Fruit fly (Drosophila melanogaster): ENCODE measurements around the gene p.

p gene

dm6 chr3R:8659200-8659897, 11.1 kb downstream of the p start (continued):
- no peak for TF ChIP-seq Dfd (GFP tag; optimal IDR thresholded peaks at IDR 0.05)
- no peak for TF ChIP-seq en (GFP tag; optimal IDR thresholded peaks at IDR 0.05)
- no peak for TF ChIP-seq CG2202 (tag; optimal IDR thresholded peaks at IDR 0.05)
- no peak for TF ChIP-seq pita (GFP tag; optimal IDR thresholded peaks at IDR 0.05)
- peak; percentile 44 for TF ChIP-seq zen (tag; optimal IDR thresholded peaks at IDR 0.05)
- peak; percentile 69 for TF ChIP-seq lilli (GFP tag; optimal IDR thresholded peaks at IDR 0.05)
- no peak for TF ChIP-seq Tbp (GFP tag; optimal IDR thresholded peaks at IDR 0.05)
- peak; percentile 57 for TF ChIP-seq CG6813 (GFP tag; optimal IDR thresholded peaks at IDR 0.05)
- TF ChIP-seq CG7963 (GFP tag; IDR thresholded peaks at IDR 0.05; ENCODE audit: partially characterized antibody): no peak
- TF ChIP-seq HLH4C (GFP tag; IDR thresholded peaks at IDR 0.05; ENCODE audit: partially characterized antibody): no peak
- peak; percentile 69 for TF ChIP-seq exex (tag; optimal IDR thresholded peaks at IDR 0.05)
- peak; percentile 63 for TF ChIP-seq NfI (GFP tag; optimal IDR thresholded peaks at IDR 0.05)
- peak; percentile 41 for TF ChIP-seq scrt (GFP tag; optimal IDR thresholded peaks at IDR 0.05)
- peak; percentile 17 for TF ChIP-seq ash1 (GFP tag; optimal IDR thresholded peaks at IDR 0.05)
- TF ChIP-seq zfh2 (GFP tag; optimal IDR thresholded peaks at IDR 0.05): peak; percentile 33
- TF ChIP-seq CG6765 (GFP tag; optimal IDR thresholded peaks at IDR 0.05): no peak
- peak; percentile 73 for TF ChIP-seq oc (tag; optimal IDR thresholded peaks at IDR 0.05)
- no peak for TF ChIP-seq CG6854 (GFP tag; optimal IDR thresholded peaks at IDR 0.05)
- TF ChIP-seq Deaf1 (tag; optimal IDR thresholded peaks at IDR 0.05): peak; percentile 76
- TF ChIP-seq gem (tag; optimal IDR thresholded peaks at IDR 0.05): peak; percentile 71
- TF ChIP-seq crp (GFP tag; optimal IDR thresholded peaks at IDR 0.05): peak in 1 of 2 experiments; percentile 8
- peak; percentile 33 for TF ChIP-seq CG15696 (tag; optimal IDR thresholded peaks at IDR 0.05)
- peak; percentile 64 for TF ChIP-seq Camta (GFP tag; optimal IDR thresholded peaks at IDR 0.05)
- TF ChIP-seq CG10274 (GFP tag; optimal IDR thresholded peaks at IDR 0.05): peak; percentile 17
- TF ChIP-seq CG14014 (GFP tag; IDR thresholded peaks at IDR 0.05): peak; percentile 65; the same call in 1 of the 2 replicates
- TF ChIP-seq unc-4 (GFP tag; IDR thresholded peaks at IDR 0.05; ENCODE audit: partially characterized antibody): no peak
- peak; percentile 26 for TF ChIP-seq CG1602 (GFP tag; optimal IDR thresholded peaks at IDR 0.05)
- TF ChIP-seq CG7357 (GFP tag; IDR thresholded peaks at IDR 0.05): no peak
- no peak for TF ChIP-seq CG4820 (GFP tag; optimal IDR thresholded peaks at IDR 0.05)
- no peak for TF ChIP-seq CG16815 (GFP tag; optimal IDR thresholded peaks at IDR 0.05)
- TF ChIP-seq CG5245 (GFP tag; optimal IDR thresholded peaks at IDR 0.05): peak; percentile 42
- TF ChIP-seq nau (GFP tag; optimal IDR thresholded peaks at IDR 0.05): no peak
- TF ChIP-seq Hand (GFP tag; optimal IDR thresholded peaks at IDR 0.05): peak; percentile 21
- TF ChIP-seq Stat92E (GFP tag; optimal IDR thresholded peaks at IDR 0.05): no peak
- TF ChIP-seq corto (GFP tag; optimal IDR thresholded peaks at IDR 0.05): no peak
- TF ChIP-seq CG10462 (GFP tag; optimal IDR thresholded peaks at IDR 0.05): no peak
- no peak for TF ChIP-seq Mes4 (GFP tag; optimal IDR thresholded peaks at IDR 0.05)
- TF ChIP-seq tgo (GFP tag; IDR thresholded peaks at IDR 0.05): peak; percentile 53
- TF ChIP-seq tup (GFP tag; optimal IDR thresholded peaks at IDR 0.05): no peak
- peak; percentile 71 for TF ChIP-seq CG32532 (GFP tag; IDR thresholded peaks at IDR 0.05)
- peak; percentile 51 for TF ChIP-seq onecut (GFP tag; IDR thresholded peaks at IDR 0.05)
- TF ChIP-seq CG10959 (GFP tag; IDR thresholded peaks at IDR 0.05): no peak
- TF ChIP-seq CG17912 (GFP tag; optimal IDR thresholded peaks at IDR 0.05): peak; percentile 59
- peak; percentile 63 for TF ChIP-seq Dek (tag; optimal IDR thresholded peaks at IDR 0.05)
- TF ChIP-seq grau (tag; optimal IDR thresholded peaks at IDR 0.05): peak; percentile 46
- peak; percentile 75; the same call in 2 of the 3 replicates for TF ChIP-seq zfh1 (GFP tag; IDR thresholded peaks at IDR 0.05)
- peak; percentile 23 for TF ChIP-seq CG31365 (tag; optimal IDR thresholded peaks at IDR 0.05)
- peak; percentile 52 for TF ChIP-seq her (GFP tag; optimal IDR thresholded peaks at IDR 0.05)
- peak; percentile 66 for TF ChIP-seq kay (GFP tag; optimal IDR thresholded peaks at IDR 0.05)

All from whole organism, embryonic.